Worm (Caenorhabditis elegans) whole organism, L4 larva: ENCODE results near the gene arrd-10.

Experiments used
- arid-1 ChIP-seq: fragments of 200-800 bp; sonication (Bioruptor generic); conservative IDR thresholded peaks from 2 replicates; pipeline ENCODE4 v1.3.6; 2022; ENCODE audit warnings: missing genetic modification reagents, missing genetic modification characterization, missing compliant biosample characterization
- ceh-20 ChIP-seq: fragments of 200-800 bp; sonication (Bioruptor generic); IDR thresholded peaks from 2 replicates; pipeline ENCODE4 v1.3.6; 2022; ENCODE audit warnings: missing genetic modification reagents, missing genetic modification characterization, missing compliant biosample characterization
- ceh-32 ChIP-seq: sonication (generic microtip); optimal IDR thresholded peaks from 2 replicates; lab custom pipeline; 2016; ENCODE audit warnings: mild to moderate bottlenecking, missing genetic modification characterization, missing compliant biosample characterization; ENCODE audit not compliant: poor library complexity
- daf-19 ChIP-seq: fragments of 200-800 bp; sonication (Bioruptor generic); conservative IDR thresholded peaks from 2 replicates; pipeline ENCODE4 v1.3.6; 2022; ENCODE audit warnings: missing genetic modification characterization, missing compliant biosample characterization
- hlh-30 ChIP-seq: sonication (generic microtip); optimal IDR thresholded peaks from 2 replicates; lab custom pipeline; 2017; ENCODE audit warnings: antibody characterized with exemption, mild to moderate bottlenecking, missing genetic modification characterization, missing compliant biosample characterization; ENCODE audit not compliant: insufficient read depth
- nhr-10 ChIP-seq: fragments of 150-350 bp; optimal IDR thresholded peaks from 2 replicates; lab custom pipeline; 2014; ENCODE audit warnings: missing biosample characterization, missing genetic modification characterization
- nhr-102 ChIP-seq: sonication (generic microtip); optimal IDR thresholded peaks from 2 replicates; lab custom pipeline; 2016; ENCODE audit warnings: mild to moderate bottlenecking, missing genetic modification characterization, moderate library complexity, missing compliant biosample characterization
- nhr-28 ChIP-seq: fragments of 150-350 bp; optimal IDR thresholded peaks from 2 replicates; lab custom pipeline; 2014; ENCODE audit warnings: missing biosample characterization, missing genetic modification characterization
- nhr-77 ChIP-seq: fragments of 150-350 bp; optimal IDR thresholded peaks from 2 replicates; lab custom pipeline; 2014; ENCODE audit warnings: missing biosample characterization, missing genetic modification characterization
- pqm-1 ChIP-seq: sonication (generic microtip); optimal IDR thresholded peaks from 2 replicates; lab custom pipeline; 2017; ENCODE audit warnings: missing biosample characterization, missing genetic modification characterization
- unc-62 ChIP-seq, 3 experiments: fragments of 150-350 bp in 1 of 3; sonication (generic microtip); optimal IDR thresholded peaks in 2 of 3; peaks in 1 of 3; 1 replicate in 1 of 3; 2 replicates in 2 of 3; lab custom pipeline; 2014 to 2017; ENCODE audit warnings: missing biosample characterization in 3 of 3, missing genetic modification characterization in 3 of 3, missing genetic modification reagents in 3 of 3, missing genotype in 1 of 3
- zag-1 ChIP-seq: fragments of 150-350 bp; optimal IDR thresholded peaks from 2 replicates; lab custom pipeline; 2014; ENCODE audit warnings: missing biosample characterization, missing genetic modification characterization

- TF ChIP-seq zag-1 (tag; lab: Kevin White, UChicago) = no peak
- TF ChIP-seq ceh-32 = no peak
- TF ChIP-seq unc-62 (GFP tag; optimal IDR thresholded peaks at IDR 0.05 in 1 of 2; lab: Kevin White, UChicago) = no peak
- TF ChIP-seq unc-62 (tag; optimal IDR thresholded peaks at IDR 0.05; lab: Kevin White, UChicago) = no peak
- TF ChIP-seq nhr-28 (tag; lab: Kevin White, UChicago) = no peak
- TF ChIP-seq nhr-77 (tag; lab: Kevin White, UChicago) = no peak
- TF ChIP-seq ceh-20 = no peak
- TF ChIP-seq nhr-102 (tag; lab: Kevin White, UChicago) = no peak
- TF ChIP-seq arid-1 (GFP tag; lab: Robert Waterston, UW) = no peak
- TF ChIP-seq nhr-10 (tag; lab: Kevin White, UChicago) = no peak
- no peak for TF ChIP-seq pqm-1 (tag; lab: Kevin White, UChicago)
- TF ChIP-seq hlh-30 (tag; lab: Kevin White, UChicago) = no peak
- TF ChIP-seq daf-19 (GFP tag; lab: Robert Waterston, UW) = no peak
Observed at ce11 chrII:12965538-12965588, 25.5 kb downstream of the arrd-10 start, which contains the start of gene ptr-18.
